Worm (Caenorhabditis elegans) whole organism, early embryonic: Measurements from ENCODE around the gene lron-1.
A peak's percentile ranks its signal among the peaks of the same experiment; 100 is the strongest.

Experiments
- B0310.2 ChIP-seq: sonication (generic microtip); optimal IDR thresholded peaks from 2 replicates; lab custom pipeline; 2016; ENCODE audit warnings: mild to moderate bottlenecking, missing genetic modification characterization, missing compliant biosample characterization
- F13C5.2 ChIP-seq: sonication (generic microtip); optimal IDR thresholded peaks from 2 replicates; lab custom pipeline; 2017; ENCODE audit warnings: mild to moderate bottlenecking, missing genetic modification characterization, inconsistent platforms, missing compliant biosample characterization
- aly-1 ChIP-seq: sonication (generic microtip); optimal IDR thresholded peaks from 2 replicates; lab custom pipeline; 2016; ENCODE audit warnings: missing genetic modification characterization, missing compliant biosample characterization
- ama-1 ChIP-seq: fragments of 150-350 bp; optimal IDR thresholded peaks from 2 replicates; lab custom pipeline; 2014
- ceh-13 ChIP-seq: fragments of 200-800 bp; sonication (Bioruptor generic); optimal IDR thresholded peaks from 2 replicates; lab custom pipeline; 2018; ENCODE audit warnings: mild to moderate bottlenecking, missing genetic modification characterization, missing compliant biosample characterization
- ceh-36 ChIP-seq: sonication (generic microtip); optimal IDR thresholded peaks from 2 replicates; lab custom pipeline; 2016; ENCODE audit warnings: missing genetic modification characterization, inconsistent platforms, missing compliant biosample characterization
- ets-7 ChIP-seq: sonication (generic microtip); optimal IDR thresholded peaks from 2 replicates; lab custom pipeline; 2016; ENCODE audit warnings: missing genotype, missing genetic modification characterization, missing compliant biosample characterization
- flt-1 ChIP-seq: fragments of 200-800 bp; sonication (Bioruptor generic); IDR thresholded peaks from 2 replicates; pipeline ENCODE4 v1.3.6; 2022; ENCODE audit warnings: missing genetic modification characterization, missing compliant biosample characterization
- hmbx-1 ChIP-seq: sonication (generic microtip); optimal IDR thresholded peaks from 2 replicates; lab custom pipeline; 2016; ENCODE audit warnings: mild to moderate bottlenecking, missing genetic modification characterization, missing compliant biosample characterization
- hmg-4 ChIP-seq: fragments of 200-800 bp; sonication (Bioruptor generic); optimal IDR thresholded peaks from 2 replicates; lab custom pipeline; 2018; ENCODE audit warnings: mild to moderate bottlenecking, missing genetic modification characterization, missing compliant biosample characterization
- hnd-1 ChIP-seq: sonication (generic microtip); optimal IDR thresholded peaks from 2 replicates; lab custom pipeline; 2016; ENCODE audit warnings: missing genetic modification characterization, missing compliant biosample characterization
- pes-1 ChIP-seq: fragments of 200-800 bp; sonication (Bioruptor generic); IDR thresholded peaks from 2 replicates; pipeline ENCODE4 v1.3.6; 2022; ENCODE audit warnings: missing genetic modification reagents, missing genetic modification characterization, missing compliant biosample characterization
- scrt-1 ChIP-seq: fragments of 200-800 bp; sonication (Bioruptor generic); IDR thresholded peaks from 2 replicates; pipeline ENCODE4 v1.3.6; 2022; ENCODE audit warnings: missing genetic modification characterization, missing compliant biosample characterization
- sea-1 ChIP-seq: fragments of 200-800 bp; sonication (Bioruptor generic); conservative IDR thresholded peaks from 2 replicates; pipeline ENCODE4 v1.3.6; 2022; ENCODE audit warnings: missing genetic modification characterization, missing compliant biosample characterization
- tbx-11 ChIP-seq: fragments of 200-800 bp; sonication (Bioruptor generic); IDR thresholded peaks from 2 replicates; pipeline ENCODE4 v1.3.6; 2022; ENCODE audit warnings: missing genetic modification characterization, missing compliant biosample characterization
- tbx-37 ChIP-seq: fragments of 200-800 bp; sonication (Bioruptor generic); conservative IDR thresholded peaks from 2 replicates; pipeline ENCODE4 v1.3.6; 2022; ENCODE audit warnings: missing genetic modification reagents, missing genetic modification characterization, missing compliant biosample characterization
- tra-4 ChIP-seq: sonication (generic microtip); optimal IDR thresholded peaks from 2 replicates; lab custom pipeline; 2017; ENCODE audit warnings: missing genetic modification characterization, missing compliant biosample characterization

Gene lron-1

DNA sequence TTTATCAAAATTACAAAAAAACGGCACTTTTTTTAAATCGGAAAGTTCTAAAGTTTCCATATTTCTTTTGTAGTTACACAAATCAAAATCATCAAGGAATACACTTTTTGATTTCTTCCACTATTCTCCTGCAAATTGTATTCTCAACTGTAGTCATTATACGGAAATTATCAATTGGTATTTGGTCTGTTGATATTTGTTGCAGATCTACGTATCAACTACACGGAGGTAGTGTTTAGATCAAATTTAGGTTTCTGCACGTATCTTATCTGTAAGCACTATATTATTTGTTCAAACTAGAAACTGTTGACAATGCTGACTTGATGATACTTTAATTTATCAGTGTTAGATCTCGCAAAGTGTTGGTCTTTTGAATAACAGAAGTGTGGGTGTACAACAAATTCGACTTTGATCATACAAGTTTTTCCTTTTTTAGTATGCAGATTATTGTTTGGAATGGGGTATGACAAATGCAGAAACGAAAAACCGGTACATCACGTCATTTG lies 4.2 kb upstream of the lron-1 start:
- TF ChIP-seq ets-7 (tag; lab: Kevin White, UChicago): no peak

DNA sequence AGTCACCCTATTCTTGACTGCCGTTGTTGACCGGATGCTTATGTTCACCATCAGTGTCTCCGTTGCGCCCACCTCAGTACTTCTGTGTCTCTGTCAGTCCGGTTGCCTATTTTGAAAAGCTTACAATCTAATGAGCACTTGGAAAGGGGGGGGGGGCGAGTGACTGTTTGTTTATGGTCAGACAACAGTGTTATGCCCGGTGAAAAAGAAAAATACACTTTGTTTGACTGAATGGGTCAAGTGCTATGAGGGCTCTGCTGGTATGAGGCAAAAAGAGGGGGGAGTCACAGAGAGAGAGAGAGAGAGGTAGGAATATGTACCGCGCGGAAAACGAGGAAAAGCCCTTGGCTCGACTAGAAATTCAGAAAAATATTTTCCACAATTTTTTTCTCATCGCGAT lies 1.2 kb upstream of the lron-1 start:
- TF ChIP-seq aly-1: no peak
- no peak for TF ChIP-seq hnd-1 (tag; lab: Kevin White, UChicago)
- no peak for TF ChIP-seq tra-4 (tag; lab: Kevin White, UChicago)
- TF ChIP-seq tbx-37 (GFP tag; lab: Robert Waterston, UW): no peak
- no peak for TF ChIP-seq tbx-11
- TF ChIP-seq B0310.2: no peak
- no peak for TF ChIP-seq pes-1 (GFP tag; lab: Robert Waterston, UW)
- TF ChIP-seq ceh-13 (GFP tag; lab: Kevin White, UChicago): no peak
- TF ChIP-seq ceh-36 (tag; lab: Kevin White, UChicago): no peak
- TF ChIP-seq sea-1: no peak
- TF ChIP-seq ama-1: no peak
- no peak for TF ChIP-seq hmbx-1
- no peak for TF ChIP-seq scrt-1 (GFP tag; lab: Robert Waterston, UW)
- no peak for TF ChIP-seq ets-7 (tag; lab: Kevin White, UChicago)
- TF ChIP-seq F13C5.2: no peak
- TF ChIP-seq flt-1 (GFP tag; lab: Robert Waterston, UW): no peak
- no peak for TF ChIP-seq hmg-4

DNA sequence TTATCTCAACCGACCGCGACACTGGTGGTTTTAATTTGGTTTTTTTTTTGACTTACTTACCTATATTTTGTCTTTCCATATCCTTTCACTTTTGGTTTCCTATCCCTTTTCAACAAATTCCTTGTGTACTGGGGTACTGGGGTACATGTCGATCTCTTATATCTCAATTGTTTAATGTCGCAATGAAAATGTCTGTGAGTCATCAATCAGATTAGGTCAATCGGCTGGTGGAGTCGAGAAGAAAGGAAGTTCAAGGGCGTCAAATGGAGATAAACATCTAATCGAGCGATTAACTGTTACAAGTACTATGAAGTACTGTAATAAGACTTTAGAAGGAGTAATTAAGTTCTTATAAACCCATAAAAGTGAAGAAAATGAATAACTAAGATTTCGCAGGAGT lies 3.4 kb downstream of the lron-1 start:
- TF ChIP-seq pes-1 (GFP tag; lab: Robert Waterston, UW): no peak
- no peak for TF ChIP-seq hnd-1 (tag; lab: Kevin White, UChicago)
- TF ChIP-seq ceh-13 (GFP tag; lab: Kevin White, UChicago): no peak
- TF ChIP-seq tbx-37 (GFP tag; lab: Robert Waterston, UW): no peak
- TF ChIP-seq hmg-4: no peak
- no peak for TF ChIP-seq ama-1
- TF ChIP-seq F13C5.2: no peak
- TF ChIP-seq ets-7 (tag; lab: Kevin White, UChicago): no peak
- TF ChIP-seq hmbx-1: no peak
- TF ChIP-seq sea-1: no peak
- no peak for TF ChIP-seq tbx-11
- TF ChIP-seq aly-1: no peak
- no peak for TF ChIP-seq flt-1 (GFP tag; lab: Robert Waterston, UW)
- no peak for TF ChIP-seq tra-4 (tag; lab: Kevin White, UChicago)
- no peak for TF ChIP-seq B0310.2
- TF ChIP-seq scrt-1 (GFP tag; lab: Robert Waterston, UW): no peak

ce11 chrX:14577579-14578127 lies 5.1 kb downstream of the lron-1 start, which contains the start of gene let-4:
Gene let-4 (plus strand): TSS chrX:14577935.
- no peak for TF ChIP-seq ama-1
- TF ChIP-seq B0310.2: no peak
- no peak for TF ChIP-seq ceh-13 (GFP tag; lab: Kevin White, UChicago)
- no peak for TF ChIP-seq sea-1
- TF ChIP-seq tra-4 (tag; lab: Kevin White, UChicago): no peak
- no peak for TF ChIP-seq ets-7 (tag; lab: Kevin White, UChicago)
- TF ChIP-seq hmg-4: peak; percentile 85
- peak; percentile 14 for TF ChIP-seq ceh-36 (tag; lab: Kevin White, UChicago)
- no peak for TF ChIP-seq scrt-1 (GFP tag; lab: Robert Waterston, UW)
- no peak for TF ChIP-seq tbx-37 (GFP tag; lab: Robert Waterston, UW)
- TF ChIP-seq flt-1 (GFP tag; lab: Robert Waterston, UW): no peak
- TF ChIP-seq aly-1: no peak
- TF ChIP-seq tbx-11: no peak
- TF ChIP-seq hnd-1 (tag; lab: Kevin White, UChicago): no peak
- TF ChIP-seq pes-1 (GFP tag; lab: Robert Waterston, UW): no peak
- TF ChIP-seq hmbx-1: no peak
- TF ChIP-seq F13C5.2: no peak

- TF ChIP-seq hmbx-1 (no peak), hmg-4 (no peak), hnd-1 (tag; lab: Kevin White, UChicago) (no peak), ama-1 (no peak), aly-1 (no peak), ceh-36 (tag; lab: Kevin White, UChicago) (no peak), ets-7 (tag; lab: Kevin White, UChicago) (no peak), B0310.2 (no peak), pes-1 (GFP tag; lab: Robert Waterston, UW) (no peak), F13C5.2 (no peak), tbx-37 (GFP tag; lab: Robert Waterston, UW) (no peak)
These were observed 8.3 kb downstream of the lron-1 start for ce11 chrX:14580853-14581252.

DNA sequence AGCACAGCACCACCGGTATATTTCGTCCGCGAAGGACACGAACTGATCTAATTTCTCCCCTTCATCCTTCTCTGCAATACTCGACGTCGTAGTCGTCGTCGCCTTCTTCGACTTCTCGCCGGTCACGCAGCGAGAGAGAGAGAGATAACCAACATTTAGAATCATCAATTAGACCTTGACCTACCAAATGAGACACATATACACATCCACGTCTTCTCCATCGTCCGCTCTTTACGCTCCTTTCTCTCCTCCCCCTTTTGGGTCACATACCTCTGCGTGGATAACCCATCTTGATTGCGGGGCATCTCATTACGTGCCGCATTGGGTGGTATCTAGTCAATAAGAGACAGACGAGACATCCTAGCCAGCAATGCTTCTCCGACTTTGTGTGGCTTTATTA lies 8.9 kb downstream of the lron-1 start, which contains the start of gene sym-1:
sym-1 (plus strand) TSS at position 194 of the 400 bp plus-strand sequence.
- no peak for TF ChIP-seq hmbx-1
- 0 out of 2 replicates have a peak, but pooled peaks have one; percentile 6 for TF ChIP-seq flt-1 (GFP tag; lab: Robert Waterston, UW)
- TF ChIP-seq aly-1: peak; percentile 55
- TF ChIP-seq sea-1: no peak

- TF ChIP-seq flt-1 (GFP tag; lab: Robert Waterston, UW): no peak
These were observed 11.8 kb downstream of the lron-1 start for ce11 chrX:14584335-14584734.

DNA sequence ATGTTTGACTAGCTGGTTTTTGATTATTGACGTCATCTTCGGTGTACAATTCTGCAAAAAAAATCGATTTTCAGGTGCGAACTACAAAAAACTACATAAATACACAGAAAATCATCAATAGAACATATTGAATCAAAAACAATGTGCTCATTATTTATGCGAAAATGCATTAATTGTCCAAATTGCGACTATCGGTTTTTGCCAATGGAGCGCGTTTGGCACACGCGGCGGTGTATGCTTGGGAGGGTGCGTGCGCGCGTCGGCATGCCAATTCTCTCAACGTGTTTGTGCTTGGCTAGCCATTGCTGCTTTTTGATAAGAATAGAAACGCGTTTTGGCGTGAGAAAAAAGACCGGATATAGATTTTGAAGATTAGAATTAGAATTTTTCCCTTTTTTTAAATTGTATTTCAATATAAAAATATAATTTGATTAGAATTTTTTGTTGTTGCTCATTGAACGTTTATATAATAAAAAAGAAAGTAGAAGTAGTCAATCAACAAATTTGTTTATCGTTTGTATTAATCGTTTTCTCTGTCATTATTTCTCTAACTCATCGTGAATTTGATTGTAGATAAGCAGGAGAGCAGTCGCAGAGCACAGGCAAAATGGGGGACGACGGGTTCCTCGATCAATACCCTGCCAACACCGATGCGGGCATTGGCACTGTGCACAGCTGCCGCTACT lies 16.7 kb downstream of the lron-1 start, which contains the start of the genes C44H4.4 and tap-1:
C44H4.4 (minus strand) TSS at position 51 of the 686 bp plus-strand sequence.
tap-1 (plus strand) TSS at position 574 of the 686 bp plus-strand sequence.
- peak; percentile 42 for TF ChIP-seq F13C5.2
- TF ChIP-seq hnd-1 (tag; lab: Kevin White, UChicago): no peak
- TF ChIP-seq sea-1: no peak
